Fruit fly (Drosophila melanogaster) whole organism, wandering third instar larva: ENCODE results near the gene CG43181.

ENCODE experiments used
- Abd-B ChIP-seq: fragments of >200 bp; optimal IDR thresholded peaks from 2 replicates; lab custom pipeline; 2017; ENCODE audit warnings: missing biosample characterization, missing genetic modification characterization
- CG32264 ChIP-seq: fragments of 200-800 bp; sonication (Bioruptor generic); optimal IDR thresholded peaks from 2 replicates; lab custom pipeline; 2016; ENCODE audit warnings: missing biosample characterization, missing genetic modification characterization
- CG9705 ChIP-seq: fragments of 200-800 bp; sonication (Bioruptor generic); optimal IDR thresholded peaks from 2 replicates; lab custom pipeline; 2018; ENCODE audit warnings: missing biosample characterization, mild to moderate bottlenecking, missing genetic modification characterization
- CrebA ChIP-seq: fragments of 200-800 bp; sonication (Bioruptor generic); optimal IDR thresholded peaks from 2 replicates; lab custom pipeline; 2016; ENCODE audit warnings: missing biosample characterization, mild to moderate bottlenecking, missing genetic modification characterization, borderline replicate concordance
- Dfd ChIP-seq: fragments of >200 bp; optimal IDR thresholded peaks from 2 replicates; lab custom pipeline; 2017; ENCODE audit warnings: missing biosample characterization, missing genetic modification characterization
- Dif ChIP-seq: fragments of 200-275, 200-300 bp; sonication (Bioruptor generic); optimal IDR thresholded peaks from 2 replicates; lab custom pipeline; 2018; ENCODE audit warnings: missing biosample characterization, missing genetic modification characterization; ENCODE audit not compliant: partially characterized antibody
- GATAd ChIP-seq: sonication (Bioruptor generic); optimal IDR thresholded peaks from 2 replicates; lab custom pipeline; 2016; ENCODE audit warnings: missing biosample characterization, missing genetic modification characterization
- HLH106 ChIP-seq: fragments of 200-800 bp; optimal IDR thresholded peaks from 3 replicates; lab custom pipeline; 2019; ENCODE audit warnings: missing biosample characterization, mild to moderate bottlenecking, missing genetic modification characterization, moderate library complexity
- Hnf4 ChIP-seq: fragments of 200-800 bp; sonication (Bioruptor generic); optimal IDR thresholded peaks from 2 replicates; lab custom pipeline; 2016; ENCODE audit warnings: missing biosample characterization, mild to moderate bottlenecking, missing genetic modification characterization
- Hr78 ChIP-seq: fragments of >200 bp; optimal IDR thresholded peaks from 2 replicates; lab custom pipeline; 2017; ENCODE audit warnings: missing biosample characterization, missing genetic modification characterization
- Hr83 ChIP-seq: fragments of 200-300 bp; sonication (Bioruptor generic); optimal IDR thresholded peaks from 2 replicates; lab custom pipeline; 2016; ENCODE audit warnings: missing biosample characterization, mild to moderate bottlenecking, missing genetic modification characterization, moderate library complexity; ENCODE audit not compliant: poor library complexity, severe bottlenecking
- Jra ChIP-seq: sonication (Bioruptor generic); optimal IDR thresholded peaks from 2 replicates; lab custom pipeline; 2016; ENCODE audit warnings: missing biosample characterization, missing genetic modification characterization
- Mio ChIP-seq: sonication (Bioruptor generic); optimal IDR thresholded peaks from 2 replicates; lab custom pipeline; 2016; ENCODE audit warnings: missing biosample characterization, missing genetic modification characterization
- Myc ChIP-seq: fragments of >200 bp; optimal IDR thresholded peaks from 2 replicates; lab custom pipeline; 2017
- N ChIP-seq: fragments of >200 bp; optimal IDR thresholded peaks from 2 replicates; lab custom pipeline; 2018; ENCODE audit warnings: missing biosample characterization, missing external identifiers, missing genetic modification characterization
- OdsH ChIP-seq: fragments of 200-800 bp; sonication (Bioruptor generic); optimal IDR thresholded peaks from 2 replicates; lab custom pipeline; 2016; ENCODE audit warnings: missing biosample characterization, mild to moderate bottlenecking, missing genetic modification characterization
- Rel ChIP-seq, 2 experiments: fragments of 200-800 bp; sonication (Bioruptor generic) in 1 of 2; optimal IDR thresholded peaks; 2 replicates in 1 of 2; 3 replicates in 1 of 2; lab custom pipeline; 2016 to 2019; ENCODE audit warnings: mild to moderate bottlenecking in 2 of 2, missing biosample characterization in 2 of 2, missing genetic modification characterization in 2 of 2, moderate library complexity in 1 of 2
- Sp1 ChIP-seq: fragments of 200-800 bp; sonication (Bioruptor generic); optimal IDR thresholded peaks from 3 replicates; lab custom pipeline; 2019; ENCODE audit warnings: missing biosample characterization, mild to moderate bottlenecking, missing genetic modification characterization, moderate library complexity
- Vsx2 ChIP-seq: fragments of 200-300, 225-300 bp; sonication (Bioruptor generic); optimal IDR thresholded peaks from 2 replicates; lab custom pipeline; 2018; ENCODE audit warnings: missing biosample characterization, missing genetic modification characterization; ENCODE audit not compliant: partially characterized antibody
- br ChIP-seq: fragments of 200-800 bp; sonication (Bioruptor generic); optimal IDR thresholded peaks from 2 replicates; lab custom pipeline; 2016; ENCODE audit warnings: missing biosample characterization, missing genetic modification characterization
- brk ChIP-seq: fragments of 200-800 bp; sonication (Bioruptor generic); optimal IDR thresholded peaks from 2 replicates; lab custom pipeline; 2016; ENCODE audit warnings: missing biosample characterization, mild to moderate bottlenecking, missing genetic modification characterization
- dl ChIP-seq, 2 experiments: fragments of 175-275, 200-275 bp in 1 of 2; fragments of 200-275 bp in 1 of 2; sonication (Bioruptor generic); optimal IDR thresholded peaks; lab custom pipeline; 2018; ENCODE audit warnings: mild to moderate bottlenecking in 2 of 2, missing biosample characterization in 2 of 2, missing genetic modification characterization in 2 of 2, moderate library complexity in 2 of 2; ENCODE audit not compliant: partially characterized antibody in 2 of 2, insufficient read depth in 1 of 2
- dmrt93B ChIP-seq: fragments of 200-800 bp; sonication (Bioruptor generic); optimal IDR thresholded peaks from 2 replicates; lab custom pipeline; 2018; ENCODE audit warnings: missing biosample characterization, mild to moderate bottlenecking, missing genetic modification characterization
- dsf ChIP-seq: sonication (Bioruptor generic); optimal IDR thresholded peaks from 2 replicates; lab custom pipeline; 2016; ENCODE audit warnings: missing biosample characterization, missing genetic modification characterization, borderline replicate concordance
- ey ChIP-seq: fragments of 200-800 bp; sonication (Bioruptor generic); optimal IDR thresholded peaks from 2 replicates; lab custom pipeline; 2016; ENCODE audit warnings: missing biosample characterization, missing genetic modification characterization
- foxo ChIP-seq, 2 experiments: fragments of 200-800 bp; sonication (Bioruptor generic); optimal IDR thresholded peaks; 2 replicates in 1 of 2; 3 replicates in 1 of 2; lab custom pipeline; 2016 to 2017; ENCODE audit warnings: missing biosample characterization in 2 of 2, missing genetic modification characterization in 2 of 2
- fru ChIP-seq: fragments of 200-800 bp; sonication (Bioruptor generic); optimal IDR thresholded peaks from 3 replicates; lab custom pipeline; 2016; ENCODE audit warnings: missing biosample characterization, mild to moderate bottlenecking, missing genetic modification characterization
- h ChIP-seq: fragments of 200-800 bp; sonication (Bioruptor generic); optimal IDR thresholded peaks from 3 replicates; lab custom pipeline; 2016; ENCODE audit warnings: missing biosample characterization, mild to moderate bottlenecking, missing genetic modification characterization
- jim ChIP-seq: fragments of 175-275, 200-325 bp; sonication (Bioruptor generic); optimal IDR thresholded peaks from 2 replicates; lab custom pipeline; 2016; ENCODE audit warnings: missing biosample characterization, mild to moderate bottlenecking, missing genetic modification characterization
- lola ChIP-seq: fragments of >200 bp; optimal IDR thresholded peaks from 2 replicates; lab custom pipeline; 2017; ENCODE audit warnings: missing biosample characterization, missing genetic modification characterization
- pan ChIP-seq: fragments of >200 bp; optimal IDR thresholded peaks from 2 replicates; lab custom pipeline; 2017
- psq ChIP-seq: fragments of 200-800 bp; sonication (Bioruptor generic); optimal IDR thresholded peaks from 3 replicates; lab custom pipeline; 2017; ENCODE audit warnings: missing biosample characterization, mild to moderate bottlenecking, missing genetic modification characterization, moderate library complexity
- rgr ChIP-seq: fragments of 200-800 bp; sonication (Bioruptor generic); optimal IDR thresholded peaks from 3 replicates; lab custom pipeline; 2016; ENCODE audit warnings: missing biosample characterization, mild to moderate bottlenecking, missing genetic modification characterization
- sage ChIP-seq: fragments of 200-800 bp; sonication (Bioruptor generic); optimal IDR thresholded peaks from 2 replicates; lab custom pipeline; 2016; ENCODE audit warnings: missing biosample characterization, mild to moderate bottlenecking, missing genetic modification characterization
- sv ChIP-seq: fragments of 200-800 bp; sonication (Bioruptor generic); optimal IDR thresholded peaks from 3 replicates; lab custom pipeline; 2016; ENCODE audit warnings: missing biosample characterization, missing genetic modification characterization
- tai ChIP-seq: sonication (Bioruptor generic); optimal IDR thresholded peaks from 2 replicates; lab custom pipeline; 2016; ENCODE audit warnings: missing biosample characterization, missing genetic modification characterization
- usp ChIP-seq: fragments of >200 bp; optimal IDR thresholded peaks from 2 replicates; lab custom pipeline; 2017; ENCODE audit warnings: missing biosample characterization, missing genetic modification characterization
- woc ChIP-seq: sonication (Bioruptor generic); optimal IDR thresholded peaks from 2 replicates; lab custom pipeline; 2016; ENCODE audit warnings: missing biosample characterization, mild to moderate bottlenecking, missing genetic modification characterization

The CG43181 gene

DNA sequence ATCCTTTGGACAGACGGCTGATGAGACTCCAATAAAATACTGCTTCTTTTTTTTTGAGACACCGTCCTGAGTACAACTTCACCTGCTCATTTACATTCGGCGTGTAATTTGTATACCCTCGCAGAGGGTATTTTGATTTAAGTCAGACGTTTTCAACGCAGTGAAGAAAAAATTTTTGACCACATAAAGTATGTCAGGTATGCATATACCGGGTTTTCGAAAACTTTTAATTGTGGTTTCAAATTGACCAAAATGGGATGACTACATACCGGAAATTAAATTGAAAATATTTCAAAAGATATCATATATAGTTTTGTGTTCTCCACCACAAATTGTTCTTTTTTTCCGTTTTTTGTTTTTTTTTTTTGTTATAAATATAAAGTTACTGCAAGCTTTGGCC is 9.6 kb upstream of the CG43181 start:
- TF ChIP-seq Jra (GFP tag; lab: Kevin White, UChicago) (no peak), CrebA (GFP tag; lab: Kevin White, UChicago) (no peak), jim (GFP tag; lab: Kevin White, UChicago) (no peak), HLH106 (no peak), h (GFP tag; lab: Kevin White, UChicago) (no peak), Abd-B (GFP tag; lab: Kevin White, UChicago) (no peak), Hr83 (GFP tag; lab: Kevin White, UChicago) (no peak), psq (no peak), lola (GFP tag; lab: Kevin White, UChicago) (no peak), sage (GFP tag; lab: Kevin White, UChicago) (no peak), ey (no peak), Hnf4 (no peak), CG9705 (GFP tag; lab: Kevin White, UChicago) (no peak), CG32264 (no peak), fru (no peak), foxo (GFP tag; optimal IDR thresholded peaks at IDR 0.05; lab: Kevin White, UChicago) (no peak), pan (no peak), br (GFP tag; lab: Kevin White, UChicago) (no peak), dsf (GFP tag; lab: Kevin White, UChicago) (no peak), Mio (GFP tag; lab: Kevin White, UChicago) (no peak)
- TF ChIP-seq, all 38 proteins: peak for 0

DNA sequence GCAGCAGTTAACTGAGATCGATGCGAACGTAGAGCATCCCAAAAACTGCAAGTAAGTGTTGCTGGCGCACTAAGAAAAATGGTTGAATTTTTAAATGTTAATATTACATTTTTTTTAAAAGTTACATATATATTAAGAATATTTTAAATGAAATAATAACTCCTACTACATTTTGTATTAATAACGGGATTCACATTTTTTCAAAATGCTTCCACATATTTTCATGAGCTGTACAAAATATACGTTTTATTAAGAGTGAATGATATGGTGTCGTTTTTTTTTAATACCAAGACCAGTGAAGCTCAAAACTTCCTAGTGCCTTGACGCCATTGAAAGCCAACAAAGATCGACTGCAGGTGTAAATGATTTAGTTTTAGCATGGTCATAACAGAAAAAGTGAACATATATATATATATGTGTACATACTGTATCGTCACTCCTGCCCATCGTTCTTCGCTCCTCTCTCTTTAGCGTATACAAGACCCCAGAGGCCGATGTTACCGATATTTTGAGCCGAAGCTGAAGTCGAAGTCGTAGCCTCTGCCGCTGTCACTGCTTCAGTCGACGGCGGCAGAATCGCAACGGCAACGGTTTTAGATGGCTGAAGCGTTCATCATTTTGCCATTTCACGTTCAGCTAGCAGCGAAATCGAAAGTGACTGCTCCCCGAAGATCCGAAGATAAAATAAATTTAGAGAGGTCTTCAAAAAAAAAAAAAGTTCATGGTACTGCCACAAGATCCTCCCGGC is 7.8 kb upstream of the CG43181 start:
- TF ChIP-seq Hr78 (GFP tag; lab: Kevin White, UChicago) (no peak), woc (GFP tag; lab: Kevin White, UChicago) (no peak), Hr83 (GFP tag; lab: Kevin White, UChicago) (no peak), dmrt93B (GFP tag; lab: Kevin White, UChicago) (no peak), foxo (GFP tag; optimal IDR thresholded peaks at IDR 0.05; lab: Kevin White, UChicago) (peak in 1 of 2 experiments; percentile 49), CG32264 (no peak), pan (no peak), sv (GFP tag; lab: Kevin White, UChicago) (no peak), dl (GFP tag; optimal IDR thresholded peaks at IDR 0.05; lab: Kevin White, UChicago; ENCODE audit: insufficient read depth in 1 of 2, partially characterized antibody in 2 of 2) (no peak), psq (peak; percentile 46), CrebA (GFP tag; lab: Kevin White, UChicago) (no peak), Dfd (GFP tag; lab: Kevin White, UChicago) (no peak), Mio (GFP tag; lab: Kevin White, UChicago) (no peak), jim (GFP tag; lab: Kevin White, UChicago) (no peak), br (GFP tag; lab: Kevin White, UChicago) (no peak), OdsH (GFP tag; lab: Kevin White, UChicago) (peak; percentile 23), usp (GFP tag; lab: Kevin White, UChicago) (no peak), lola (GFP tag; lab: Kevin White, UChicago) (no peak), Dif (GFP tag; lab: Kevin White, UChicago) (no peak), h (GFP tag; lab: Kevin White, UChicago) (peak; percentile 20), brk (no peak), fru (peak; percentile 47), Hnf4 (no peak), GATAd (GFP tag; lab: Kevin White, UChicago) (no peak), dsf (GFP tag; lab: Kevin White, UChicago) (no peak), Rel (GFP tag; optimal IDR thresholded peaks at IDR 0.05; lab: Kevin White, UChicago) (no peak), Rel (tag; optimal IDR thresholded peaks at IDR 0.05; lab: Kevin White, UChicago) (no peak), Sp1 (GFP tag; lab: Kevin White, UChicago) (peak; percentile 51), Vsx2 (GFP tag; lab: Kevin White, UChicago) (no peak), HLH106 (peak; percentile 26), tai (GFP tag; lab: Kevin White, UChicago) (no peak), Myc (no peak), N (no peak), sage (GFP tag; lab: Kevin White, UChicago) (no peak), rgr (peak; percentile 42)
